Worm (Caenorhabditis elegans) whole organism, L4/young adult: ENCODE results near the gene haao-1.

ENCODE experiments used
- W03F9.2 ChIP-seq: fragments of 150-350 bp; optimal IDR thresholded peaks from 2 replicates; lab custom pipeline; 2014; ENCODE audit warnings: missing biosample characterization, missing genetic modification characterization
- dao-5 ChIP-seq: sonication (generic microtip); optimal IDR thresholded peaks from 2 replicates; lab custom pipeline; 2016; ENCODE audit warnings: missing genotype, missing genetic modification characterization, moderate library complexity, missing compliant biosample characterization
- him-1 ChIP-seq: sonication (generic microtip); optimal IDR thresholded peaks from 2 replicates; lab custom pipeline; 2016; ENCODE audit warnings: missing genotype, missing genetic modification reagents, missing genetic modification characterization, missing compliant biosample characterization

ce11 chrV:9556668-9557067, 52.0 kb downstream of the haao-1 start:
- TF ChIP-seq him-1 (tag; lab: Kevin White, UChicago) (no peak), W03F9.2 (no peak), dao-5 (no peak)
